Fruit fly (Drosophila melanogaster): ENCODE measurements around the gene CG46270.

The CG46270 gene

DNA sequence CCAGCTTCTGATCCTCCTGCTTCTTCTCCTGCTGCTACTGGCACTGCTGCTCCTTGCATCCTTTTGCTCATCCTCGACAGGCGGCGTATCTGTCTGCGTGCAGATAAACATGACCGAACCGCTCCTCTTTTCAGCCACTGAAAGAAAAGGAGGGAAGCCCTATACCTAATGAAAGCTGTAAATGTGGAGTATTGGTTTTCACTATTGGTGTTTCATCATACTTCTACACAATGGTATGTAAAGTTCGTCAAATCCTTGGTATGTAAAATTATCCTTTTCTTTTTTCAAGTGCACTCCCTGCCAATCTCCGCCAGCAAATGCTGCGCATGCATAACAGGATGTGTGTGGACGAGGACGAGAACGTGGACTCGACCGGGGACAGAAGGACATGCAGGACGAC is at the start of gene CG46270:
TSS of gene CG46270 (minus strand) at position 101 of the 400 bp plus-strand sequence.
- TF ChIP-seq CG17801 (GFP tag; optimal IDR thresholded peaks at IDR 0.05; ENCODE audit: partially characterized antibody), result no peak

DNA sequence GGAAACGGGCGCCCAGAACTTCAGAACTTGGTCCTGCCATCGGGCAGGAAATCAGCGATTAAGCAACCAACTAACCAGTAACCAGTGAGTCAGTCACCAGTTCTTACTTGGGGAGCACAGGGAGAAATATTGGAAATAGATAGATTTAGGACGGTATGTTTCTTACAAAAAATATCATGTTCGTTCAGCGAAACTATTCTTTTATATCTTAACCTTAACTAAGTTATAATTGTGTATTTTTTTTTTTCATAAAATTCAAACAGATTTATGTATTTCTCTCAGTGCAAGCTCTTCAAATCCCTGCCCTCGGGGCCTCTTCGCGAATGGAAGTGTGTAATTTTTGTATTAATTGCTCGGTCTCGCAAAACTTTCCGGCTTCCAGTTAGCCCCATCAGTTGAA is 47.7 kb upstream of the CG46270 start:
- no peak for TF ChIP-seq CG17801 (GFP tag; optimal IDR thresholded peaks at IDR 0.05; ENCODE audit: partially characterized antibody)

DNA sequence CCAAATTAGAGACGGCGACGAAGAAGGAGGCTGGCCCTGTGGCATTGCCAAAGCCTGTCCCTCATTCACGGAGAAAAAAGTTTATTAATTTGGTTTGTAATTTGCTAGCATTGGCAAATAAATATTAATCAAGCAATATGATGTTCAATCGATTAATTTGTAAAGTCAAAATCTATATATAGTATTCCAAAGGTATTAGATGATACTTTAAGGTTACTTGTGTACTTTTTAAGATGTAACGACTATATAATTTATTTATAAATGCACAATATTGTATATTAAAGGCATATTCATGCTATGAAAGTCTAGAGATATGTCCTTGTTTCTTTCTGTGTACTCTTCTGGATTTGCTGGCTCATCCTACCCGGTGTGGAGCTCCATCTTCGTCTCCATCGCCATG is 43.5 kb upstream of the CG46270 start:
- no peak for TF ChIP-seq CG17801 (GFP tag; optimal IDR thresholded peaks at IDR 0.05; ENCODE audit: partially characterized antibody)

DNA sequence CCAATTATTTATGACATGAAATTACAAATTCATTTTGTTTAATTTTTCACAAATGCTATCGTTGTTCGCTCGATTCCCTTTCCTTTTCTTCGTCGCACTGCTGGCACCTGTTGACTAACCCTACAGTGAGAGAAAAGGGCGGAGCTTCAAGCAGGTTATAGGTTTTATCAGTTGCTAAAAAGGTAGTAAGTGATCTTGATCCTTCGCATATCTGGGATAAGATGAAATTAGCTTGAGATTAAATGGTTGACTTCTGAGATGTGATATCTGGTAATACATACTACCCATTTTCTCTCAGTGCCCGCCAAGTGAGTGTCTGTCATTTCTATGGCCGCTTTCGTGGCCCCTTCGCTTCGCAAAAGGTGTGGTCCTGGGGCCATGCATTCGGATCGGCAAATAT is 40.0 kb upstream of the CG46270 start:
- TF ChIP-seq CG17801 (GFP tag; optimal IDR thresholded peaks at IDR 0.05; ENCODE audit: partially characterized antibody), result no peak

DNA sequence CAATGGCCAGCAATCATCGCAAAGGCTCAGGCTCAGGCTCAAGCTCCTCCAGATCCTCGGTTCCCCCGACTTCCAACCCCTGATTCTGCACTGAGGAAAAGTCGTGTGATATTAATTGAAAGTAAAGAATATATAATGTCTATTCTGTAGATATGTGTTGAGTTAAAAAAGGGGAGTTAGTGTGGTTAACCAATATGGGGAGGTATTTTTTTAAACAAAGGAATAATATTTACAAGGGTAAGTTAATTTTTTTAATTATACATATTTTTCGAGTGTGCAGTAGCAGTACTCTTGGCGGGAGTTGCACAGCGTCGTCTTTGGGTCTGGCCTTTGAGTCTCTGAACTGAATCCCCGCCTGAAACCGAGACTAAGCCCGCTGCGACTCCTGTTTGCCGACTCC is 38.1 kb upstream of the CG46270 start:
- no peak for TF ChIP-seq CG17801 (GFP tag; optimal IDR thresholded peaks at IDR 0.05; ENCODE audit: partially characterized antibody)

DNA sequence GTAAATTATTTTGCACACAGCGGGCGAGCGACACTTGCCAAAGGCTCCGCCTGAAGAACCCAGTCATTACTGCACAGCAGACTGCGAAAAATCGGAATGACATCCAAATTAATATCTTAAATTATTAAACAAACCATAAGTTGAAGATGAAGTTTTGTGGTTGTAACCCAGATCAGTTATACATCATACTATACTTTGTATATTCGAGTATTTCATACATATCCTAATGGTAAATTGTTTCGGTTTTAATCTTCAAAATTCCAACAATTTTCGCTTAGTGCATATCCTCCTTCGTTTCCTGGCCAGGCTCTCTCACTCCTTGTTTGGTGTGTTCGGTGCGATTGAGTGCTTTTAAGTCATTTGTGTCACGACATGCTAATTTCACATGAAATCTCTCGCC is 35.3 kb upstream of the CG46270 start:
- no peak for TF ChIP-seq CG17801 (GFP tag; optimal IDR thresholded peaks at IDR 0.05; ENCODE audit: partially characterized antibody)

DNA sequence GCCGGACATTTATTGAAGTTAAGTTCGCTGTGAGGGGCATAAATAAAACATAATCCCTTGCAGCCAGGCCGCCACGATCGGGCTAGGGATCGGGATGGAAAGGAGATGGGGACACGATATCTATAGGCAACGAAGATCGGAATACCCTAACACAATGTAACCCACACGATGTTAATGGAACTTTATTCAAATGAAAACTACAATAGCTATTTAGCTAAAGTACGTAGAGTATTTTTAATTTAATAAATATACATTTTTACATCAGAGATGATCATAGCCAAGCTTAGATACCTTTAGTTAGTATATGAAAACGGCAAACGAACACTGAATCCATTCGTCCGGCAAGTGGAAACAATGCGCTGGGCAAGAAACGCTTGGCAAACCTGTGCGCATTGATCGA is 26.7 kb upstream of the CG46270 start:
- no peak for TF ChIP-seq CG17801 (GFP tag; optimal IDR thresholded peaks at IDR 0.05; ENCODE audit: partially characterized antibody)

DNA sequence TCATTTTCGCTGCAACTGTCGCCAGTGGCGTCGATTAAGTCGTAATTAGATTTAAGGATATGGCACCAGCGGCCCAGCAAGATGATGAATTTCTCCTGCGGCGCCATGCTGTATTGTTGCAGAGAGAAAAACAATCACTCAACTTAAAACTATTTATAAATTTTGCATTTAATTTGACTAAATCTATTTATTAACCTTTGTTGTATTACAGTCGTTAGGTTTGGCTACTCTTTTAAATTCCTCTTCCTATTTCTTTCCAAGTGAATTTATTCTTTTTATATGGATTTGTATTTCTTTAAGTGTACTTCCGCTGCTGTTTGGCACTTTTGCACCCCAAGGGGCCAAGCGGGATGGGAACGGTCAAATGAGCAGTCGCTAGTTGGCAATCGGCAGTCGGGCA is 20.7 kb upstream of the CG46270 start:
- no peak for TF ChIP-seq CG17801 (GFP tag; optimal IDR thresholded peaks at IDR 0.05; ENCODE audit: partially characterized antibody)

DNA sequence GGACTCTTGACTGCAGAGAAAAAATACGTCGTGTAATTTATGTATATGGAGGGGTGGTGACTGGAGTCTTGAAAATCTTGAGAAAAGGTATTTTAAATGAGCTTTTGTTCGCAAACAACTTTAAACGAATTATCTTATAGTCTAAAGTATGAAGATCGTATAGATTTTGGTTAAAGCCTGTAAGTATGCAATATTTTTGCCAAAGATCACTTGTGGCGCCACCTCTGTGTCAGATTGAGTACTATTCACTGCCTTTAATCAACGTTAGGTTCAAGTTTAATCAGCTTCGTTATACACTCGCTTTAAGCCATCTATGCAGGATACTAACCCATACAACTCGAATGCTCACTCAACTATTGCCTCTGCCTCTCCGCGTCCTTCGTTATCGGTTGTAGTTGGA is 8.8 kb upstream of the CG46270 start:
- no peak for TF ChIP-seq CG17801 (GFP tag; optimal IDR thresholded peaks at IDR 0.05; ENCODE audit: partially characterized antibody)

DNA sequence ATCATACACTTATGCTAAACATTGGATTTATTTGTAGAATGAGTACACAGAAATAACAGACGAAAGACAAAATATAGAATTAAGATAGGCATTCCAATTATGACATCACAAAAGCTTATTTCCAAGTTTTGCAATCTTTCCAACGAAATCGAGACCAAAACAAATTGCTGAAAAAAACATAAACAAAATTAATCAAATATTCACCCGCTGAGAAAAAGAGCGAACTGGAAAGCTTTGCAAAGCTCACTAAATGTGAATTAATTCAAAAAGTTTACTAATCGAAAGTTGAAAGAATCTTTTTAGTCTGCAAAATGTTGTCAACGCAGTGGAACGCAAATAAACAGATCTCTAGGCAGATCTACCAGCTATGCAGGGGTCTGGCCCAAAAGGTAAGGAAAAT is 6.3 kb upstream of the CG46270 start, which contains the start of gene Cyp12e1:
TSS of gene Cyp12e1 (plus strand) at position 301 of the 400 bp plus-strand sequence.
- TF ChIP-seq CG17801 (GFP tag; optimal IDR thresholded peaks at IDR 0.05; ENCODE audit: partially characterized antibody), result no peak

DNA sequence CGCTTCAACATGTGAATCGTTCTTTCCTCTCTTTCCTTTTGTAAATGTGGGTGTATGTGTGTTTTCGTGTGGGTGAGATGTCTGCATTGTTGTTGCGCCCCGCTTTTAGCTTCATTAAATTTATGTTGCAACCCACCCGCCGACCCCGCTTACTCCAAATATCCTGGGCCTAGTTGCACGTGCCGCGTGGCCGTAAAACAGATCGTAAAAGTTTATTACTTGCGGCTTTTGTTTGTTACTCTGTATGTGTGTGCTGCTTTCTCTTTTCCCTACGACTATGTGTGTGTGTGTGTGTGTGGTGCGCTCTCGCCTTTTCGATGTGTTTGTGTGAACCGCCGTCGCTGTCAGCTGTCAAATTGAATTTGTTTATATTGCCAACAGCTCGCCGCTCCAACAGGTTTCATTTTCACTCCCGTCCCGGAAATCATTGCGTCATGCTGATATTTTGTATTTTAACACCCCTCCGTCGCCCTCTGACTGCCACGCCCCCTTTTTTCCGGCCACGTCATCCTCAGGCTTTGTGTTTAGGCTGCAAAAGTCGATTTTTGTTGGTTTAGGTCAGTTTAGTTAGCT is 5.3 kb upstream of the CG46270 start:
- no peak for TF ChIP-seq CG17801 (GFP tag; optimal IDR thresholded peaks at IDR 0.05; ENCODE audit: partially characterized antibody)

DNA sequence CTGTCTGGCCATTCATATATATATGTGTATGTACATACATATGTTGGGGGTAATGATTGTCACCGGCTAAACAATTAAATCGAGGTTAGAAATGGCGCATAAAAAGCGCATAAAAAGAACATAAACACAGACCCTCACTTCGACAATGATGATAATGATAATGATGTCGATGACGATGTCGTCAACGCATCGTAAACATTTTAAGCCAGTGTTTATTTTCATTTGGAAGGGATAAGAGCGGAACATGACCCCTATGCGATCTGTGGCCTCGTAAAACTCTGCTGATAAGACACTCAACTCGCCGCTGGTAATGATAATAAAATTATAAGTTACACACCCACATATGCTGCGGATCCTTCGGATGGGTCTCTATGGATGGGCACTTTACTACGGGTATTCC is 2.9 kb upstream of the CG46270 start:
- no peak for TF ChIP-seq CG17801 (GFP tag; optimal IDR thresholded peaks at IDR 0.05; ENCODE audit: partially characterized antibody)

DNA sequence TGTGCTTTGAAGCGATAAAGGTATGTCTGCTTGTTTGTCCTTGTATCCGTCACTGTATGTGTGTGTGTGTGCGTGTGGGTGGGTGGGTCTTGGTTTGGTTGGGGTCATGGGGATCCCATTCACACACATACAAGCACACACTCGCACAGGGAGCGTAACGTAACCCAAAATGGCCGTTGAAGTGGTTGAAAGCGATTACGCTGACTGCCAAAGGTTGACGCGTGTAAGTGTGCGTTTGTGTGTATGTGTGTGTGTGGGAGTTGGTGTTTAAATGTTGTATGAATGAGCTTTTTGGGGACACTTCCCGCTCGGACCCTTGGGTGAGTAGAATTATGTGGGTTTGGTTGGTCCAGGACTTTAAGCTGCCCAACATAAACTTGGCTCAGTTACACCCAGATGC is 7.1 kb downstream of the CG46270 start:
- no peak for TF ChIP-seq CG17801 (GFP tag; optimal IDR thresholded peaks at IDR 0.05; ENCODE audit: partially characterized antibody)

DNA sequence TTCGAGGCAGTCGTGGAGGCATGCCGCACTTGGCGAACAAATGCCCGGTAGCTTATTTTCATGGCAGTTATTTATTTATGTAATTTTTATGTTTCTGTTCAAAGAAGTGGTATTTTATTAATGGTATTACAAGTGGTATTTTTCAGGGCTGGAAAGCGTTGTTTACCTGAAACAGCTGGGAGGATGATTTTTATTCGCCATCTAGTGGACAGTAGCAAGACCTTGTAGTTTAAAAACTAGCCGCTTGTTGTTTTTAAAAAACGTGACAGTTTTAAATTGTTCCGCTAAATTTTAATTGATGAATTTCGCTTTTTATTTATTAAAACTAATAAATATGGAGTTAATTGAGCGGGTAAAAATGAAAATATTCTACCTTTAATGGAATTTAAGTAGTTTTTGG is 12.3 kb downstream of the CG46270 start, which contains the start of gene CG6345:
TSS of gene CG6345 (minus strand) at position 124 of the 400 bp plus-strand sequence.
- peak; percentile 70 for TF ChIP-seq CG17801 (GFP tag; optimal IDR thresholded peaks at IDR 0.05; ENCODE audit: partially characterized antibody)

DNA sequence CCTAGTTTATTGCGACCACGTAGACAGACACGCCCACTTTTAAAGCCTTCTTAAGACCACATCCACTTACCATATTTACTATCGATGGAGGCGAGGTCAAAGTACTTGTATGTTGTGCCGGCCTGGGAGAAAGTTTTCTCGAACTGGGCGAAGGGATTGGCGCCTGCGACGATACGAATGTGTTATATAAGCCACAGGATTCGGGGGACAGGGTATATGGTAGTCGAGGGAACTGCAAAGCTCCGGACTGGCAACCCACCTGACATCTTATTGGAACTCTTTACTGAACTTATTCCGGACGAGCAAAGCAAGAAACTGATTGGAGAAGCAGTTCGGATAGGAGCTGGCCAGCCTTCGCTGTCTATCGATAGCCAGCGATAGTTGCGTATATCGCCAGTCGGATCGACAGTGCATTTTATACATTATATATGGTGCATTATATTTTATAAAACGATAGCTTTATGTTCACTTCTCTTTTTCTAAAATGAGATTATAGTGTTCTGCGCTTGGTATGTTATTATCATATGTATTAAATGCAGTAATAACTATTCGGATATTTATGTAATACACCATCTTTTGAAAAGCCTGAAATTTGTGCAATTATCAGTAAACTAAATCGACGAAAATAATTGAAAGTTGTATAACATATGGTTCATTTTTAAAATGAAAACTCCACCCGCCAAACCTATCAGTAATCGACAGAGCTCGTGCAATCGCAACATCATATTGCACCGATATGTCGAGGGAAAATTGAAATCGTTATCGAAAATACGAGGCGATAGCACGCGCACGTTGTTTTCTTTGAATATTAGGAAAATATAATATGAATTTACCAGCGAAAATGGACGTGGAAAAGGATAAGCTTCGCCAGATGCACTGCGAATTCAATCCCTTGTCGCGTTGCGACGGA is 15.4 kb downstream of the CG46270 start, which contains the start of the genes Irp-1B and Rrp46:
TSS of gene Irp-1B (minus strand) at position 320 of the 910 bp plus-strand sequence.
TSS of gene Rrp46 (plus strand) at position 752 of the 910 bp plus-strand sequence.
- TF ChIP-seq CG17801 (GFP tag; optimal IDR thresholded peaks at IDR 0.05; ENCODE audit: partially characterized antibody), result no peak

Data from ovary, adult (tissue).